Worm (Caenorhabditis elegans): Measurements from ENCODE around the gene zak-1.

DNA sequence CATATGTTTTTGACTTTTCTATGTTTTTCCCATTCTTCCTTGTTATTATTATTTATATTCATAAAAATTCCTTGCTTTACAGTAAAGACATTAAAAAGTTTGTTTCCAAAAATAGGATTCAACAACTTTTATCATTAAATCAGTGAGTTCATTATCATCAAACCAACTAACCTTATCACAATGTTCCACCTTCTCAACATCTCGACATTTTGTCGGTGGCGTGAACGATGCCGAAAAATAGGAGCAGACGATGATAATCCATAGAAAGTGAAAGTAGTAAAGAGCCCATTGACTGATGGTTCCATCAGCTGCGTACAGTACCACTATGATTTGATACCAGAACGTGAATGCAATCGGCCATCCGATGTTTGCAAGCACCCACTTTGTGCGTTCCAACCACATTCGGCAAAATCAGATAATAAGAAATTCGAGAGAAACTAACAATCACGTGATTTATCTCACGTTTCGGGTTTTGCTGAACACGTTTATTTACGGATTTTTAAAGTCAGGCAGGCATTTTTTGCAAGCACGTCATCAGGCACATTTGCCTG, 7.9 kb downstream of the zak-1 start, which contains the start of gene dhhc-5:
- no peak for TF ChIP-seq unc-39 (tag; optimal IDR thresholded peaks at IDR 0.05)
- no peak for TF ChIP-seq nhr-237 (tag; optimal IDR thresholded peaks at IDR 0.05)
- TF ChIP-seq nhr-76 (tag; optimal IDR thresholded peaks at IDR 0.05): no peak
- no peak for TF ChIP-seq ces-1 (GFP tag; optimal IDR thresholded peaks at IDR 0.05)
- no peak for TF ChIP-seq sptf-1 (tag; optimal IDR thresholded peaks at IDR 0.05)
- no peak for TF ChIP-seq M03D4.4 (tag; optimal IDR thresholded peaks at IDR 0.05)
- TF ChIP-seq ceh-43 (GFP tag; optimal IDR thresholded peaks at IDR 0.05): no peak
- TF ChIP-seq ztf-11 (tag; optimal IDR thresholded peaks at IDR 0.05): no peak
- no peak for TF ChIP-seq unc-62 (GFP tag; optimal IDR thresholded peaks at IDR 0.05)

All from whole organism, mixed stage, embryonic.